Worm (Caenorhabditis elegans): ENCODE measurements around the gene asp-12.

ce11 chrV:8247311-8248105, 21.5 kb upstream of the asp-12 start:
- TF ChIP-seq pbrm-1 (GFP tag; IDR thresholded peaks at IDR 0.05) = peak; percentile 98
- TF ChIP-seq pha-4 (tag; optimal IDR thresholded peaks at IDR 0.05) = no peak
- TF ChIP-seq snpc-3.4 (tag; optimal IDR thresholded peaks at IDR 0.05) = peak; percentile 97
- TF ChIP-seq ama-1 (optimal IDR thresholded peaks at IDR 0.05) = peak; percentile 94
- peak in 1 of 2 experiments; percentile 72 for TF ChIP-seq ama-1 (GFP tag; optimal IDR thresholded peaks at IDR 0.05)

Data from whole organism, young adult.